Worm (Caenorhabditis elegans) whole organism, late embryonic: ENCODE data around the gene W05H5.1.

Experiments used
- K02D7.2 ChIP-seq: sonication (generic microtip); optimal IDR thresholded peaks from 2 replicates; lab custom pipeline; 2017; ENCODE audit warnings: mild to moderate bottlenecking, missing genetic modification characterization, missing compliant biosample characterization
- T23F11.4 ChIP-seq: fragments of 200-800 bp; sonication (Bioruptor generic); optimal IDR thresholded peaks from 2 replicates; lab custom pipeline; 2018; ENCODE audit warnings: mild to moderate bottlenecking, missing genetic modification characterization, missing compliant biosample characterization
- Y22D7AL.16 ChIP-seq: sonication (generic microtip); optimal IDR thresholded peaks from 2 replicates; lab custom pipeline; 2016; ENCODE audit warnings: missing genetic modification characterization, missing compliant biosample characterization
- ama-1 ChIP-seq: fragments of 150-350 bp; optimal IDR thresholded peaks from 2 replicates; lab custom pipeline; 2014
- ceh-14 ChIP-seq: sonication (generic microtip); optimal IDR thresholded peaks from 2 replicates; lab custom pipeline; 2016; ENCODE audit warnings: missing genotype, missing genetic modification characterization, missing compliant biosample characterization
- ceh-18 ChIP-seq: sonication (generic microtip); optimal IDR thresholded peaks from 2 replicates; lab custom pipeline; 2016; ENCODE audit warnings: missing genetic modification characterization, missing compliant biosample characterization
- ceh-2 ChIP-seq: sonication (generic microtip); optimal IDR thresholded peaks from 2 replicates; lab custom pipeline; 2016; ENCODE audit warnings: missing genotype, missing genetic modification characterization, missing compliant biosample characterization
- ceh-24 ChIP-seq: sonication (generic microtip); optimal IDR thresholded peaks from 2 replicates; lab custom pipeline; 2016; ENCODE audit warnings: mild to moderate bottlenecking, missing genetic modification characterization, missing compliant biosample characterization
- ceh-30 ChIP-seq: fragments of 150-350 bp; optimal IDR thresholded peaks from 2 replicates; lab custom pipeline; 2014; ENCODE audit warnings: missing biosample characterization, missing genetic modification characterization
- ceh-34 ChIP-seq: sonication (generic microtip); optimal IDR thresholded peaks from 2 replicates; lab custom pipeline; 2016; ENCODE audit warnings: mild to moderate bottlenecking, missing genetic modification characterization, missing compliant biosample characterization
- ceh-45 ChIP-seq: fragments of 200-800 bp; sonication (Bioruptor generic); IDR thresholded peaks from 2 replicates; pipeline ENCODE4 v1.3.6; 2022; ENCODE audit warnings: missing genetic modification reagents, missing genetic modification characterization, missing compliant biosample characterization
- ceh-9 ChIP-seq: sonication (generic microtip); optimal IDR thresholded peaks from 2 replicates; lab custom pipeline; 2016; ENCODE audit warnings: mild to moderate bottlenecking, missing genetic modification characterization, inconsistent platforms, missing compliant biosample characterization
- che-1 ChIP-seq: sonication (generic microtip); optimal IDR thresholded peaks from 2 replicates; lab custom pipeline; 2016; ENCODE audit warnings: mild to moderate bottlenecking, missing genetic modification characterization, missing compliant biosample characterization
- dmd-4 ChIP-seq: sonication (generic microtip); optimal IDR thresholded peaks from 2 replicates; lab custom pipeline; 2016; ENCODE audit warnings: borderline replicate concordance, missing genetic modification characterization, missing compliant biosample characterization
- dve-1 ChIP-seq: sonication (generic microtip); optimal IDR thresholded peaks from 2 replicates; lab custom pipeline; 2017; ENCODE audit warnings: antibody characterized with exemption, mild to moderate bottlenecking, missing genetic modification characterization, missing compliant biosample characterization
- elt-4 ChIP-seq: sonication (generic microtip); optimal IDR thresholded peaks from 2 replicates; lab custom pipeline; 2016; ENCODE audit warnings: missing genetic modification characterization, missing compliant biosample characterization
- eyg-1 ChIP-seq: sonication (generic microtip); optimal IDR thresholded peaks from 2 replicates; lab custom pipeline; 2016; ENCODE audit warnings: missing genotype, missing genetic modification characterization, missing compliant biosample characterization
- fkh-6 ChIP-seq: sonication (generic microtip); optimal IDR thresholded peaks from 2 replicates; lab custom pipeline; 2016; ENCODE audit warnings: missing genetic modification characterization, missing compliant biosample characterization
- gmeb-2 ChIP-seq: sonication (generic microtip); optimal IDR thresholded peaks from 2 replicates; lab custom pipeline; 2016; ENCODE audit warnings: missing genetic modification characterization, inconsistent platforms, missing compliant biosample characterization
- hlh-13 ChIP-seq: fragments of 200-800 bp; sonication (Bioruptor generic); optimal IDR thresholded peaks from 2 replicates; lab custom pipeline; 2018; ENCODE audit warnings: mild to moderate bottlenecking, missing genetic modification characterization, missing compliant biosample characterization
- hlh-6 ChIP-seq: sonication (generic microtip); optimal IDR thresholded peaks from 2 replicates; lab custom pipeline; 2016; ENCODE audit warnings: missing genotype, missing genetic modification characterization, missing compliant biosample characterization
- lim-6 ChIP-seq: sonication (generic microtip); optimal IDR thresholded peaks from 2 replicates; lab custom pipeline; 2016; ENCODE audit warnings: missing genetic modification characterization, missing compliant biosample characterization
- lin-11 ChIP-seq: fragments of 200-800 bp; sonication (Bioruptor generic); optimal IDR thresholded peaks from 2 replicates; lab custom pipeline; 2018; ENCODE audit warnings: mild to moderate bottlenecking, missing genetic modification characterization, missing compliant biosample characterization
- mec-3 ChIP-seq: sonication (generic microtip); optimal IDR thresholded peaks from 2 replicates; lab custom pipeline; 2016; ENCODE audit warnings: borderline replicate concordance, missing genetic modification characterization, missing compliant biosample characterization
- nfya-1 ChIP-seq: sonication (generic microtip); optimal IDR thresholded peaks from 2 replicates; lab custom pipeline; 2017; ENCODE audit warnings: missing genetic modification characterization, mild to moderate bottlenecking, missing compliant biosample characterization, antibody characterized with exemption, moderate library complexity
- pax-1 ChIP-seq: fragments of 150-350 bp; optimal IDR thresholded peaks from 2 replicates; lab custom pipeline; 2014; ENCODE audit warnings: missing biosample characterization, missing genetic modification characterization
- pqm-1 ChIP-seq: sonication (generic microtip); optimal IDR thresholded peaks from 2 replicates; lab custom pipeline; 2016; ENCODE audit warnings: missing genetic modification characterization, missing compliant biosample characterization
- pros-1 ChIP-seq: fragments of 150-350 bp; optimal IDR thresholded peaks from 2 replicates; lab custom pipeline; 2014; ENCODE audit warnings: missing biosample characterization, missing genetic modification reagents, missing genetic modification characterization
- rnt-1 ChIP-seq: sonication (generic microtip); optimal IDR thresholded peaks from 2 replicates; lab custom pipeline; 2016; ENCODE audit warnings: missing genetic modification characterization, missing compliant biosample characterization
- sdc-2 ChIP-seq: sonication (generic microtip); optimal IDR thresholded peaks from 2 replicates; lab custom pipeline; 2016; ENCODE audit warnings: missing genotype, missing genetic modification characterization, missing compliant biosample characterization
- sox-4 ChIP-seq: sonication (generic microtip); optimal IDR thresholded peaks from 2 replicates; lab custom pipeline; 2017; ENCODE audit warnings: mild to moderate bottlenecking, missing genetic modification characterization, inconsistent platforms, missing compliant biosample characterization
- tbx-2 ChIP-seq: sonication (generic microtip); optimal IDR thresholded peaks from 2 replicates; lab custom pipeline; 2016; ENCODE audit warnings: missing genetic modification characterization, missing compliant biosample characterization
- unc-42 ChIP-seq: sonication (generic microtip); optimal IDR thresholded peaks from 2 replicates; lab custom pipeline; 2016; ENCODE audit warnings: missing genotype, missing genetic modification characterization, missing compliant biosample characterization
- unc-86 ChIP-seq: sonication (generic microtip); optimal IDR thresholded peaks from 2 replicates; lab custom pipeline; 2016; ENCODE audit warnings: missing genetic modification characterization, missing compliant biosample characterization
- zip-5 ChIP-seq: sonication (generic microtip); optimal IDR thresholded peaks from 2 replicates; lab custom pipeline; 2016; ENCODE audit warnings: missing genetic modification characterization, missing compliant biosample characterization
- ztf-16 ChIP-seq: sonication (generic microtip); optimal IDR thresholded peaks from 2 replicates; lab custom pipeline; 2017; ENCODE audit warnings: missing genetic modification characterization, missing compliant biosample characterization

W05H5.1 gene

DNA sequence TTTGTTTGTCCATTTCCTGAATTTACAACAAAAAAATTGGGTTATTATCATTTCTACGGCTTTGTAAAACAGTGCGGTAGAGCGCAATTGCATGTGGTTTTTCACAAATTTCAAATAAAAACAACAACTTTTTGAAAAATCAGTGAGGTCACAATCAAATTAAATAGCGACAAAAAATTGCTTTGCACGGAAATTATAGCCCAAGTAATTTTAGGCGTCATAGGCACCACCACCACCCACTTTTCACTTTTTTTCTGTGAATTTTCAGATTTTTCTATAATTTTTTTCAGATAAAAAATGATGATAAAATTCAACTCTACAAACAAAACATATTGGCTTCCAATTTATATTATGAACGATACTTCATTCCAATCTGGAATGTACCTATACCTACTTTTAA is 12.7 kb upstream of the W05H5.1 start, which contains the start of gene sre-38:
sre-38 (plus strand) TSS at position 301 of the 400 bp plus-strand sequence.
- TF ChIP-seq ceh-2 (tag; lab: Kevin White, UChicago), result no peak
- TF ChIP-seq, all 69 proteins: peak for 0

DNA sequence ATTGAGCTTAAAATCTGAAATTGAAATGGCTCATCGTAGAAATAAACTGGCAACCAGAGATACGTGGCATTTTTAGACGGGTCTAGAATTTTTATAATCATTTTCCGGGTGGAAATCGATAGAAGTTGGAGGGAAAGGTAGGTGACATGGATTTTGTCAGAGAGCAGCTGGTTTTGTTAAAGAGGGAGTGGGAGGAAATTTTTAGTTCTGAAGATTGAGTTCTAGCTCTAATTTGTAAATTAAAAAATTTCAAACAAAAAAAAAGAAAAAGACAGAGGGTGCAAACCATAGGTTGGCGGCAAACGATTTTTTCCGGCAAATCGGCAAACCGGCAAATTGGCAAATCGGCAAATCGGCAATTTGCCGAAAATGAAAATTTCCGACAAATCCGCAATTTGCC is 12.1 kb upstream of the W05H5.1 start, which contains the start of gene sre-32:
sre-32 (minus strand) TSS at position 101 of the 400 bp plus-strand sequence.
- TF ChIP-seq hlh-13 (GFP tag; lab: Kevin White, UChicago) (no peak), ceh-2 (tag; lab: Kevin White, UChicago) (no peak), ceh-45 (GFP tag; lab: Robert Waterston, UW) (no peak), ceh-24 (tag; lab: Kevin White, UChicago) (no peak), zip-5 (tag; lab: Kevin White, UChicago) (no peak), lin-11 (tag; lab: Kevin White, UChicago) (no peak)

DNA sequence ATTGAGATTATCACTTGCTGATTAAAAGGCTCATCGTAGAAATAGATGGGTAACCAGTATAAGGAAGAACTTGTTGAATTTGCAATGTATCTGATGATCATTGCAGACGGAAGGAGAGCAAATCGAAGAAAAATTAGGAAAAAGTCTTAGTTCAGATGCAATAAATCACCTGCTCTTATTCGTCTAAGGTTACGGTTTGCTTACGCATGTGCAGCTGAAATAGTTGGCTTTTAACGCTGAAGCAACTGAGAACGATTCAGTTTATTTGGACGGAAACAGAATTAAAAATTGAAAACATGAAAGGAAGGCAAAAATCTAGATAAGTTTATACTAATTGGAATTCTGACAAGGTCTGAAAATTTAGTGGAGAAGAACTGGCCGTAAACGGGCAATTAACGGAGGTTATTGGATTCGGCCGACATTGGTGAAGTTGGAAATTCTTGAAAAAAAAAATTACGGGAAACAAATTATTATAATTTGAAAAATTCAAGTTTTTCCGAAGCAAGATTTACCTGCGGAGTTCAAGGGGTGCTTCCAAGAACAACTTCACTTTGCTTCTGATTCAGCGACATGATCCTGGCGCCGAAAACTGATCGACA is 8.3 kb upstream of the W05H5.1 start, which contains the start of the genes sre-35 and sre-33:
sre-35 (minus strand) TSS at position 101 of the 599 bp plus-strand sequence.
sre-33 (plus strand) TSS at position 549 of the 599 bp plus-strand sequence.
- TF ChIP-seq gmeb-2 (tag; lab: Kevin White, UChicago), result no peak
- TF ChIP-seq K02D7.2 (tag; lab: Kevin White, UChicago), result no peak
- TF ChIP-seq eyg-1, result no peak
- no peak for TF ChIP-seq nfya-1 (tag; lab: Kevin White, UChicago)
- TF ChIP-seq unc-86, result no peak

DNA sequence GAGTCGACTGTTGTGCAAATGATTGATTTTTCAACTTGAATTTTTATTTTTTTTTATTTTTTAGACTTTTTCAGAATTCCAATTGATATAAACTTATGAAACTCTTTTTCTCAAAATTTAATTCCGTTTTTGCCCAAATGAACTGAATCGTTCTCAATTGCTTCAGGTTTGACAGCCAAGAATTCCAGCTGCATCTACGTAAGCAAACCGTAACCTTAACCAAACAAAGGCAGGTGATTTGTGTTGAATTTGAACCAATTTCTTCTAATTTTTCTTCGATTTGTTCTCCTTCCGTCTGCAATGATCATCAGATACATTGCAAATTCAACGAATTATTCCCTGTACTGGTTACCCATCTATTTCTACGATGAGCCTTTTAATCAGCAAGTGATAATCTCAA is 5.3 kb upstream of the W05H5.1 start, which contains the start of gene sre-34:
sre-34 (plus strand) TSS at position 301 of the 400 bp plus-strand sequence.
- TF ChIP-seq unc-42 (tag; lab: Kevin White, UChicago) (no peak), hlh-6 (tag; lab: Kevin White, UChicago) (no peak), rnt-1 (tag; lab: Kevin White, UChicago) (no peak), ceh-14 (tag; lab: Kevin White, UChicago) (no peak), ceh-30 (tag; lab: Kevin White, UChicago) (no peak), T23F11.4 (GFP tag; lab: Kevin White, UChicago) (no peak), eyg-1 (no peak), sox-4 (tag; lab: Kevin White, UChicago) (no peak), ceh-24 (tag; lab: Kevin White, UChicago) (no peak), Y22D7AL.16 (tag; lab: Kevin White, UChicago) (no peak), ceh-34 (no peak), mec-3 (no peak), tbx-2 (tag; lab: Kevin White, UChicago) (no peak), pros-1 (tag; lab: Kevin White, UChicago) (no peak), dve-1 (tag; lab: Kevin White, UChicago) (no peak), ceh-18 (tag; lab: Kevin White, UChicago) (no peak), che-1 (tag; lab: Kevin White, UChicago) (no peak), gmeb-2 (tag; lab: Kevin White, UChicago) (no peak)

DNA sequence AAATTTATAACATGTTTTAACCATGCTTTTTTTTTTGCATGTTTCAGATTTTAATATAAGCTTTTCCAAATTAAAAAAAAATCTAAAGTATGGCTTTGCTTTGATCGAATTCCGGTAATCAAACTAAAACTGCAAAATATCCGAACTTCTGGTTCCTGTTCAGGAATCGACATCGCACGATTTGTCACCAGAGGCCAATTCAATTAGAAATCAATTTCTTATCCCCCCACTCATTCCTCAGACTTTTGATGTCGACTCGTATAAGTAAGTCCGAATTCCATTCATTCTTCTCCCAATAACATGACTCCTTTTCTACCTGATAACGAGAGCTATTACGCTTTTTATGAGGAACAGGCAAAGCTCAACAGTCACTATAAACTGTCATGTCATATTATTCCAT is 3.7 kb upstream of the W05H5.1 start, which contains the start of gene srh-27:
srh-27 (plus strand) TSS at position 301 of the 400 bp plus-strand sequence.
- TF ChIP-seq dve-1 (tag; lab: Kevin White, UChicago), result no peak
- TF ChIP-seq sdc-2 (tag; lab: Kevin White, UChicago), result no peak
- TF ChIP-seq ceh-2 (tag; lab: Kevin White, UChicago), result no peak
- TF ChIP-seq ama-1 (lab: Kevin White, UChicago), result no peak
- TF ChIP-seq pqm-1 (tag; lab: Kevin White, UChicago), result no peak
- TF ChIP-seq zip-5 (tag; lab: Kevin White, UChicago), result no peak
- TF ChIP-seq K02D7.2 (tag; lab: Kevin White, UChicago), result no peak
- TF ChIP-seq Y22D7AL.16 (tag; lab: Kevin White, UChicago), result no peak
- TF ChIP-seq ztf-16 (tag; lab: Kevin White, UChicago), result no peak
- no peak for TF ChIP-seq lim-6 (tag; lab: Kevin White, UChicago)
- no peak for TF ChIP-seq pax-1 (tag; lab: Kevin White, UChicago)
- TF ChIP-seq dmd-4, result no peak
- no peak for TF ChIP-seq fkh-6 (tag; lab: Kevin White, UChicago)
- TF ChIP-seq ceh-9 (tag; lab: Kevin White, UChicago), result no peak
- no peak for TF ChIP-seq elt-4 (tag; lab: Kevin White, UChicago)
- TF ChIP-seq ceh-45 (GFP tag; lab: Robert Waterston, UW), result no peak
